Worm (Caenorhabditis elegans): ENCODE results near the gene acy-4.

Gene acy-4

ce11 chrV:5619372-5619771, 11.3 kb downstream of the acy-4 start:
- TF ChIP-seq nhr-10 (tag; optimal IDR thresholded peaks at IDR 0.05) (no peak), lsy-2 (tag; optimal IDR thresholded peaks at IDR 0.05) (peak in 1 of 2 experiments; percentile 73), mbf-1 (tag; optimal IDR thresholded peaks at IDR 0.05) (no peak), sma-3 (GFP tag; optimal IDR thresholded peaks at IDR 0.05) (no peak), unc-55 (GFP tag; optimal IDR thresholded peaks at IDR 0.05) (peak; percentile 48)

- TF ChIP-seq dmd-4 (tag; optimal IDR thresholded peaks at IDR 0.05) (no peak), nhr-129 (tag; optimal IDR thresholded peaks at IDR 0.05) (no peak), unc-39 (tag; optimal IDR thresholded peaks at IDR 0.05) (no peak), snpc-4 (tag; optimal IDR thresholded peaks at IDR 0.05) (no peak), elt-3 (tag; optimal IDR thresholded peaks at IDR 0.05) (no peak), lin-13 (GFP tag; optimal IDR thresholded peaks at IDR 0.05) (no peak), unc-62 (GFP tag; optimal IDR thresholded peaks at IDR 0.05) (no peak), nhr-21 (tag; optimal IDR thresholded peaks at IDR 0.05) (no peak), ztf-4 (tag; optimal IDR thresholded peaks at IDR 0.05) (no peak), peb-1 (tag; optimal IDR thresholded peaks at IDR 0.05) (no peak), F13H6.1 (tag; optimal IDR thresholded peaks at IDR 0.05) (no peak), ama-1 (optimal IDR thresholded peaks at IDR 0.05) (no peak), egl-27 (tag; optimal IDR thresholded peaks at IDR 0.05) (no peak), elt-1 (tag; optimal IDR thresholded peaks at IDR 0.05) (no peak), mdl-1 (tag; optimal IDR thresholded peaks at IDR 0.05) (no peak), fos-1 (tag; optimal IDR thresholded peaks at IDR 0.05) (no peak), nhr-23 (tag; optimal IDR thresholded peaks at IDR 0.05) (no peak)
Measured at ce11 chrV:5617301-5617700, 13.4 kb downstream of the acy-4 start, which contains the start of gene M03E7.2. Gene M03E7.2, plus strand, starts transcription at chrV:5617601.

- TF ChIP-seq elt-3 (tag; optimal IDR thresholded peaks at IDR 0.05): no peak
Measured at ce11 chrV:5614724-5615123, 16.0 kb downstream of the acy-4 start, which contains the start of gene M03E7.3. Gene M03E7.3, plus strand, starts transcription at chrV:5615024.

DNA sequence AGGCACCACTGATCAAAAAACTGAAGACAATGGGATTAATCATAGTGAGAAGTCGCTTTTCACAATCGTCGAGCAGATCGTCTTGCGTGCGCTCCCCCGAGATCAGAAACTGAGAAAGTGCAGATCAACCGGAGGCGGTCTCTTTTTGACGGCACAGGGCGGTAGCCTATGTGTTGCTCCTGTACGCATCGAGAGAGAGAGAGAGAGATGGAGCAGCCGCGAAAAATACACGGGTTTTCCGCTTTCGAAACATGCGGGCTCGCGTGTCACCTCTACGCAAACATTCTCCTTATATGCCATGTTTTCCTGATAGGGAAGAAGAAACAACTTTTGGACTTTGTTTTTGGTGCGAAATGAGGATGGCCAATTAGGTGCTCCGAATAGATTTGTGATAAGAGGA, 17.6 kb downstream of the acy-4 start, which contains the start of gene lrpc-1:
Gene lrpc-1, minus strand, starts transcription at position 101 of the 400 bp plus-strand sequence.
- TF ChIP-seq C34F6.9 (tag; optimal IDR thresholded peaks at IDR 0.05) (no peak), mab-5 (tag; optimal IDR thresholded peaks at IDR 0.05) (no peak), R02D3.7 (tag; optimal IDR thresholded peaks at IDR 0.05) (no peak), ama-1 (optimal IDR thresholded peaks at IDR 0.05) (no peak), nhr-23 (tag; optimal IDR thresholded peaks at IDR 0.05) (no peak), ztf-1 (GFP tag; conservative IDR thresholded peaks at IDR 0.05) (no peak), peb-1 (tag; optimal IDR thresholded peaks at IDR 0.05) (no peak), mbf-1 (tag; optimal IDR thresholded peaks at IDR 0.05) (no peak)

DNA sequence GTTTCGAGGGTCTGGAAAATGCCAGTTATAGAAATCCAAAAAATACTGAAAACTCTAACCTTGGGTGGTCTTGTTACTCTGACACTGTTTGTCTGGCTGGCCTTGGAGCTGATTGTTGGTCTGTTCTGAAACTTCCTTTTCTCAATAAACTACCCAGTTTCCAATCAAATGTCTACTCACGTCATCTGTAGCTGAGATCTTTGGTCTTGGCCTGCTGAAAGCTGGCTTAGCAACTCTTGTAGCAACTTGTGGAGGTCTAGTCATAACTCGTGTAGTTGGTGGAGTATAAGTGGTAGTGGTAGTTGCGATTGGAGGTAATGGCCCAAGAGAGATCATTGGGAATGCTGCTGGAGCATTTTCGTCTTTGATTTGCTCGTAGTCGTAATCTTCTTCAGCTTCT, 20.5 kb downstream of the acy-4 start:
- TF ChIP-seq ama-1 (optimal IDR thresholded peaks at IDR 0.05): no peak
- no peak for TF ChIP-seq lsy-2 (tag; optimal IDR thresholded peaks at IDR 0.05)
- no peak for TF ChIP-seq nhr-23 (tag; optimal IDR thresholded peaks at IDR 0.05)
- TF ChIP-seq sem-4 (tag; optimal IDR thresholded peaks at IDR 0.05): no peak
- no peak for TF ChIP-seq mdl-1 (tag; optimal IDR thresholded peaks at IDR 0.05)
- no peak for TF ChIP-seq gmeb-1 (tag; optimal IDR thresholded peaks at IDR 0.05)
- no peak for TF ChIP-seq elt-3 (tag; optimal IDR thresholded peaks at IDR 0.05)
- TF ChIP-seq skn-1 (tag; optimal IDR thresholded peaks at IDR 0.05): no peak
- TF ChIP-seq F13H6.1 (tag; optimal IDR thresholded peaks at IDR 0.05): no peak
- TF ChIP-seq ztf-4 (tag; optimal IDR thresholded peaks at IDR 0.05): no peak
- no peak for TF ChIP-seq nhr-12 (tag; optimal IDR thresholded peaks at IDR 0.05)
- TF ChIP-seq ztf-11 (tag; optimal IDR thresholded peaks at IDR 0.05): no peak
- no peak for TF ChIP-seq nhr-21 (tag; optimal IDR thresholded peaks at IDR 0.05)

DNA sequence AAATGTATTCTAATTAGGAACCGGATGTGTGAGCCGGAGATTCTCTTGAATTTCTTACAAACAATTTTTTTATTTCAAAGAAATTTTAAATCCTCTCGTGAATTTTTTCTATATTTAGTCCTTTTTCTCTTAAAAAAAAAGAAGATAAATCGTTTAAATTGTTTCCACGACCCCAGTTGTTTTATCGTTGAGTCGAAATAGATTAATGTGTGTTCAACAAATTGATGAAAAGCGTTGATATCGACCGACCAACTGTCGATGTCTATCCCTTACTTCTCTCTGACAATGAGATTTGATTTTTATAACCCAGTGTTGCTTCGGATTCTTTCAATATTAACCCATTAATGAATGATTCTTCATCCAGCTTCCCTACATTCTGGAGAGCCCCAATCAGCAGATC, 24.4 kb downstream of the acy-4 start, which contains the start of gene CD4.1:
Gene CD4.1, plus strand, starts transcription at position 301 of the 400 bp plus-strand sequence.
- no peak for TF ChIP-seq dmd-4 (tag; optimal IDR thresholded peaks at IDR 0.05)
- TF ChIP-seq sem-4 (tag; optimal IDR thresholded peaks at IDR 0.05): no peak
- no peak for TF ChIP-seq egl-27 (tag; optimal IDR thresholded peaks at IDR 0.05)
- TF ChIP-seq ztf-1 (GFP tag; conservative IDR thresholded peaks at IDR 0.05): no peak
- no peak for TF ChIP-seq nhr-237 (tag; optimal IDR thresholded peaks at IDR 0.05)
- no peak for TF ChIP-seq nhr-23 (tag; optimal IDR thresholded peaks at IDR 0.05)
- no peak for TF ChIP-seq blmp-1 (tag; optimal IDR thresholded peaks at IDR 0.05; ENCODE audit: insufficient read depth)
- TF ChIP-seq Y55F3AM.14 (GFP tag; optimal IDR thresholded peaks at IDR 0.05): no peak
- no peak for TF ChIP-seq mdl-1 (tag; optimal IDR thresholded peaks at IDR 0.05)
- TF ChIP-seq nhr-12 (tag; optimal IDR thresholded peaks at IDR 0.05): no peak
- TF ChIP-seq aly-2 (tag; optimal IDR thresholded peaks at IDR 0.05): no peak
- TF ChIP-seq lin-39 (tag; optimal IDR thresholded peaks at IDR 0.05): no peak
- no peak for TF ChIP-seq ama-1 (optimal IDR thresholded peaks at IDR 0.05)
- TF ChIP-seq sma-3 (GFP tag; optimal IDR thresholded peaks at IDR 0.05): no peak
- no peak for TF ChIP-seq fos-1 (tag; optimal IDR thresholded peaks at IDR 0.05)
- TF ChIP-seq R02D3.7 (tag; optimal IDR thresholded peaks at IDR 0.05): no peak
- no peak for TF ChIP-seq nhr-10 (tag; optimal IDR thresholded peaks at IDR 0.05)
- no peak for TF ChIP-seq nhr-77 (tag; optimal IDR thresholded peaks at IDR 0.05)

All from whole organism, L2 larva.